Worm (Caenorhabditis elegans): ENCODE data around the gene R53.8.

DNA sequence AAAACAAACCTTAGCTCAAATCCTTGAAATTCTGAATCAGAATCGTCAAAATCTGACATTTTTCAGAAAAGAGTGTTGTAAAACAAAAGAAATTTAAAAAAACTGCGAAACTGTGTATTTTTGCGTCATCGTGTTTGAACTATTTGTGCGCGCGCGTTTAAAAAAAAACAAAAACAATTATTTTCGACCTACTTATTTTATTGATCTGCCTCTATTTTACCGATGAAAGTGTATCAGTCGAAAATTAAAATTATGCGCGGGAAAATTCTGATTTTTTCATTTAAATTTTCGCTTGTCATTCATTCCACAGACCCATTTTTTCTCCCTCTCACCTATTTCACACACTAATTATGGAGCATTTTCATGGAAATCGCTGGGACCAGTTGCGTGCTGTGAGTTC, 37.6 kb upstream of the R53.8 start, which contains the start of the genes C05C10.7 and C05C10.5:
- TF ChIP-seq him-1 (tag; optimal IDR thresholded peaks at IDR 0.05) (no peak), dao-5 (tag; optimal IDR thresholded peaks at IDR 0.05) (no peak), W03F9.2 (tag; optimal IDR thresholded peaks at IDR 0.05) (no peak)
